Worm (Caenorhabditis elegans) whole organism, L1 larva: ENCODE measurements around the gene R10E11.5.

Experiments
- C04F5.9 ChIP-seq: sonication (generic microtip); optimal IDR thresholded peaks from 2 replicates; lab custom pipeline; 2016; ENCODE audit warnings: missing genetic modification characterization, missing compliant biosample characterization
- aly-2 ChIP-seq: fragments of 150-350 bp; optimal IDR thresholded peaks from 2 replicates; lab custom pipeline; 2014; ENCODE audit warnings: missing biosample characterization, missing genetic modification characterization
- ama-1 ChIP-seq: fragments of 150-350 bp; optimal IDR thresholded peaks from 2 replicates; lab custom pipeline; 2014
- blmp-1 ChIP-seq: fragments of 150-350 bp; optimal IDR thresholded peaks from 2 replicates; lab custom pipeline; 2014; ENCODE audit warnings: missing biosample characterization, missing genetic modification characterization
- ceh-82 ChIP-seq, 3 experiments: fragments of 150-350 bp in 1 of 3; sonication (generic microtip) in 2 of 3; optimal IDR thresholded peaks; 2 replicates each; lab custom pipeline; 2014 to 2017; ENCODE audit warnings: missing biosample characterization in 3 of 3, missing genetic modification characterization in 3 of 3
- ceh-90 ChIP-seq: sonication (generic microtip); optimal IDR thresholded peaks from 2 replicates; lab custom pipeline; 2016; ENCODE audit warnings: missing genetic modification characterization, missing compliant biosample characterization
- efl-1 ChIP-seq, 4 experiments: fragments of 150-350 bp; optimal IDR thresholded peaks in 3 of 4; peaks in 1 of 4; 1 replicate in 1 of 4; 2 replicates in 3 of 4; lab custom pipeline; 2014; ENCODE audit warnings: missing biosample characterization in 2 of 4, missing genetic modification characterization in 2 of 4, missing genetic modification reagents in 2 of 4
- egl-13 ChIP-seq: sonication (generic microtip); optimal IDR thresholded peaks from 2 replicates; lab custom pipeline; 2016; ENCODE audit warnings: missing genotype, missing genetic modification reagents, missing genetic modification characterization, missing compliant biosample characterization
- egl-27 ChIP-seq, 2 experiments: fragments of 150-350 bp in 1 of 2; sonication (generic microtip); optimal IDR thresholded peaks; 3 replicates each; lab custom pipeline; 2017 to 2018; ENCODE audit warnings: missing biosample characterization in 2 of 2, missing genetic modification characterization in 2 of 2, missing genetic modification reagents in 2 of 2
- elt-2 ChIP-seq: sonication (generic microtip); optimal IDR thresholded peaks from 2 replicates; lab custom pipeline; 2016; ENCODE audit warnings: missing genetic modification characterization, mild to moderate bottlenecking, inconsistent platforms, missing compliant biosample characterization, missing genetic modification reagents
- elt-3 ChIP-seq, 6 experiments: fragments of 150-350 bp in 1 of 6; sonication (generic microtip); optimal IDR thresholded peaks; 2 replicates each; lab custom pipeline; 2017 to 2018; ENCODE audit warnings: missing biosample characterization in 6 of 6, missing genetic modification characterization in 6 of 6, inconsistent platforms in 1 of 6
- fkh-10 ChIP-seq: sonication (generic microtip); optimal IDR thresholded peaks from 2 replicates; lab custom pipeline; 2017; ENCODE audit warnings: missing biosample characterization, missing genetic modification reagents, missing genetic modification characterization
- fkh-4 ChIP-seq: sonication (generic microtip); optimal IDR thresholded peaks from 2 replicates; lab custom pipeline; 2016; ENCODE audit warnings: missing compliant biosample characterization, missing genetic modification characterization, borderline replicate concordance
- fkh-8 ChIP-seq: sonication (generic microtip); optimal IDR thresholded peaks from 2 replicates; lab custom pipeline; 2016; ENCODE audit warnings: mild to moderate bottlenecking, missing genetic modification characterization, missing compliant biosample characterization
- hpl-2 ChIP-seq: fragments of 150-350 bp; optimal IDR thresholded peaks from 2 replicates; lab custom pipeline; 2014; ENCODE audit warnings: missing biosample characterization, missing genetic modification reagents, missing genetic modification characterization
- irx-1 ChIP-seq: sonication (generic microtip); optimal IDR thresholded peaks from 2 replicates; lab custom pipeline; 2016; ENCODE audit warnings: missing genetic modification characterization, missing compliant biosample characterization
- isw-1 ChIP-seq: fragments of 200-800 bp; sonication (Bioruptor generic); IDR thresholded peaks from 2 replicates; pipeline ENCODE4 v1.3.6; 2022; ENCODE audit warnings: missing genetic modification characterization, missing compliant biosample characterization
- jun-1 ChIP-seq: fragments of 150-350 bp; optimal IDR thresholded peaks from 2 replicates; lab custom pipeline; 2014; ENCODE audit warnings: missing biosample characterization, missing genetic modification reagents, missing genetic modification characterization
- lin-35 ChIP-seq, 2 experiments: fragments of 150-350 bp; optimal IDR thresholded peaks; 2 replicates each; lab custom pipeline; 2014; ENCODE audit warnings: missing biosample characterization in 2 of 2, missing genetic modification characterization in 2 of 2, missing genetic modification reagents in 2 of 2
- lin-39 ChIP-seq: fragments of 150-350 bp; optimal IDR thresholded peaks from 2 replicates; lab custom pipeline; 2014; ENCODE audit warnings: missing biosample characterization, missing genetic modification reagents, missing genetic modification characterization
- lir-3 ChIP-seq: sonication (generic microtip); optimal IDR thresholded peaks from 2 replicates; lab custom pipeline; 2016; ENCODE audit warnings: mild to moderate bottlenecking, missing genetic modification characterization, moderate library complexity, missing compliant biosample characterization; ENCODE audit not compliant: poor library complexity
- lsy-2 ChIP-seq, 2 experiments: fragments of 150-350 bp; optimal IDR thresholded peaks; 2 replicates each; lab custom pipeline; 2014; ENCODE audit warnings: missing biosample characterization in 2 of 2, missing genetic modification characterization in 2 of 2
- nhr-12 ChIP-seq: sonication (generic microtip); optimal IDR thresholded peaks from 2 replicates; lab custom pipeline; 2017; ENCODE audit warnings: missing biosample characterization, missing genetic modification characterization
- nhr-19 ChIP-seq: fragments of 200-800 bp; sonication (Bioruptor generic); conservative IDR thresholded peaks from 2 replicates; pipeline ENCODE4 v1.3.6; 2022; ENCODE audit warnings: missing genetic modification characterization, missing compliant biosample characterization
- nhr-20 ChIP-seq: sonication (generic microtip); optimal IDR thresholded peaks from 2 replicates; lab custom pipeline; 2016; ENCODE audit warnings: mild to moderate bottlenecking, missing genetic modification characterization, missing compliant biosample characterization
- nhr-47 ChIP-seq: sonication (generic microtip); optimal IDR thresholded peaks from 2 replicates; lab custom pipeline; 2016; ENCODE audit warnings: mild to moderate bottlenecking, missing genetic modification characterization, moderate library complexity, missing compliant biosample characterization
- nhr-71 ChIP-seq: sonication (generic microtip); optimal IDR thresholded peaks from 2 replicates; lab custom pipeline; 2016; ENCODE audit warnings: mild to moderate bottlenecking, missing genetic modification characterization, moderate library complexity, missing compliant biosample characterization
- nhr-85 ChIP-seq: sonication (generic microtip); peaks from one replicate; lab custom pipeline; 2016; ENCODE audit warnings: missing genetic modification characterization, inconsistent platforms, missing compliant biosample characterization
- nhr-90 ChIP-seq: sonication (generic microtip); optimal IDR thresholded peaks from 2 replicates; lab custom pipeline; 2016; ENCODE audit warnings: mild to moderate bottlenecking, missing genetic modification characterization, missing compliant biosample characterization; ENCODE audit not compliant: poor library complexity
- pax-3 ChIP-seq: fragments of 200-800 bp; sonication (Bioruptor generic); optimal IDR thresholded peaks from 2 replicates; lab custom pipeline; 2018; ENCODE audit warnings: mild to moderate bottlenecking, missing genetic modification characterization, moderate library complexity, missing compliant biosample characterization
- skn-1 ChIP-seq: fragments of 150-350 bp; optimal IDR thresholded peaks from 2 replicates; lab custom pipeline; 2014; ENCODE audit warnings: missing biosample characterization, missing genetic modification characterization
- snu-23 ChIP-seq: sonication (generic microtip); optimal IDR thresholded peaks from 2 replicates; lab custom pipeline; 2016; ENCODE audit warnings: missing genetic modification characterization, missing compliant biosample characterization
- sptf-1 ChIP-seq: fragments of 150-350 bp; optimal IDR thresholded peaks from 2 replicates; lab custom pipeline; 2014; ENCODE audit warnings: missing biosample characterization, missing genetic modification characterization
- unc-86 ChIP-seq: sonication (generic microtip); optimal IDR thresholded peaks from 2 replicates; lab custom pipeline; 2016; ENCODE audit warnings: missing genetic modification characterization, missing compliant biosample characterization
- zag-1 ChIP-seq: fragments of 150-350 bp; optimal IDR thresholded peaks from 2 replicates; lab custom pipeline; 2014; ENCODE audit warnings: missing biosample characterization, missing genetic modification characterization
- zip-4 ChIP-seq: fragments of 200-800 bp; sonication (Bioruptor generic); optimal IDR thresholded peaks from 2 replicates; lab custom pipeline; 2018; ENCODE audit warnings: mild to moderate bottlenecking, missing genetic modification characterization, moderate library complexity, missing compliant biosample characterization
- ztf-4 ChIP-seq: fragments of 150-350 bp; optimal IDR thresholded peaks from 2 replicates; lab custom pipeline; 2014; ENCODE audit warnings: missing biosample characterization, missing genetic modification characterization

R10E11.5 gene

ce11 chrIII:9786776-9787175, 2.7 kb downstream of the R10E11.5 start:
- TF ChIP-seq C04F5.9 = no peak
- TF ChIP-seq nhr-71 (tag; lab: Kevin White, UChicago) = no peak
- TF ChIP-seq pax-3 (tag; lab: Kevin White, UChicago) = no peak
- peak in 1 of 2 experiments; percentile 15 for TF ChIP-seq lin-35 (GFP tag; optimal IDR thresholded peaks at IDR 0.05; lab: Kevin White, UChicago)
- TF ChIP-seq skn-1 (tag; lab: Kevin White, UChicago) = no peak
- TF ChIP-seq nhr-12 (tag; lab: Kevin White, UChicago) = no peak
- no peak for TF ChIP-seq unc-86 (tag; lab: Kevin White, UChicago)
- TF ChIP-seq elt-2 (tag; lab: Kevin White, UChicago) = peak; percentile 56

DNA sequence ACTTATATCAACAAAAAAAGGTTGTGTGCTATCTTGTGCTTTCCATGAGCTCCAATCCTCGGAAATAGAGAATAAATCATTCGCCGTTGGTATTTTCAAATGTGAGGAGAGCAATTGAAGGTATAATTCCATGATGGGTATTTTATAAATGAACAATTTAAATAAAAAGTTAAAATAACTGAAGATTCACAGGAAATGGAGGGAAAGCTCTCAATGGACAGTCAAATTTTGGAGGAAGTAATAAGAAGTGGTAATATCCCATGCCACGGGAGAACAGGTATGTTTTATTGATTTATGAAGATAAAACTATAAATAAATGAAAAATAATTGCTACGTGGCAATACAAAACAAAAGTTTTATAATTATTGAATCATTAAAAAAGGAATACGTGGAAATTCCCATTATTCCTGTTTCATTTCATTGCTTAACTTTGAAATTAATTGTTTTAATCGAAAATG, 6.3 kb downstream of the R10E11.5 start:
- TF ChIP-seq irx-1 (tag; lab: Kevin White, UChicago) (no peak), zag-1 (no peak), egl-27 (tag; optimal IDR thresholded peaks at IDR 0.05; lab: Kevin White, UChicago) (no peak), nhr-19 (peak; percentile 37), egl-13 (no peak), efl-1 (optimal IDR thresholded peaks at IDR 0.05; lab: Kevin White, UChicago) (peak in 1 of 2 experiments; percentile 7), efl-1 (GFP tag; optimal IDR thresholded peaks at IDR 0.05 in 1 of 2; lab: Kevin White, UChicago) (no peak), aly-2 (tag; lab: Kevin White, UChicago) (peak; percentile 51), fkh-4 (no peak), zip-4 (no peak), nhr-47 (tag; lab: Kevin White, UChicago) (peak; percentile 33), ama-1 (peak; percentile 33), lin-35 (GFP tag; optimal IDR thresholded peaks at IDR 0.05; lab: Kevin White, UChicago) (peak in 1 of 2 experiments; percentile 4), hpl-2 (GFP tag; lab: Kevin White, UChicago) (no peak), snu-23 (peak; percentile 9), lin-39 (no peak), sptf-1 (tag; lab: Kevin White, UChicago) (no peak), nhr-90 (tag; lab: Kevin White, UChicago) (peak; percentile 36), nhr-20 (peak; percentile 6), lsy-2 (tag; optimal IDR thresholded peaks at IDR 0.05; lab: Kevin White, UChicago) (peak in 1 of 2 experiments; percentile 37), elt-3 (tag; optimal IDR thresholded peaks at IDR 0.05; lab: Kevin White, UChicago) (peak in 1 of 6 experiments; percentile 16), ceh-82 (tag; optimal IDR thresholded peaks at IDR 0.05; lab: Kevin White, UChicago) (no peak), ceh-90 (tag; lab: Kevin White, UChicago) (no peak), isw-1 (GFP tag; lab: Robert Waterston, UW) (no peak), nhr-71 (tag; lab: Kevin White, UChicago) (peak; percentile 32), ztf-4 (peak; percentile 43), elt-2 (tag; lab: Kevin White, UChicago) (peak; percentile 19), blmp-1 (tag; lab: Kevin White, UChicago) (no peak), fkh-8 (tag; lab: Kevin White, UChicago) (no peak), nhr-85 (tag; lab: Kevin White, UChicago) (peak; percentile 23), fkh-10 (GFP tag; lab: Kevin White, UChicago) (no peak), lir-3 (tag; lab: Kevin White, UChicago) (no peak), jun-1 (tag; lab: Kevin White, UChicago) (no peak)

- TF ChIP-seq zag-1 (no peak), blmp-1 (tag; lab: Kevin White, UChicago) (no peak), efl-1 (optimal IDR thresholded peaks at IDR 0.05; lab: Kevin White, UChicago) (no peak), efl-1 (GFP tag; optimal IDR thresholded peaks at IDR 0.05 in 1 of 2; lab: Kevin White, UChicago) (peak in 1 of 2 experiments; percentile 93)
These were observed 6.9 kb downstream of the R10E11.5 start, which contains the start of gene R10E11.6 for ce11 chrIII:9782483-9783081. Gene R10E11.6, plus strand, starts transcription at chrIII:9783006.
